Worm (Caenorhabditis elegans): ENCODE results near the gene acl-8.
A peak's percentile ranks its signal among the peaks of the same experiment; 100 is the strongest.

Gene acl-8

ce11 chrV:6487878-6488277, 37.2 kb downstream of the acl-8 start (continued):
- TF ChIP-seq rbr-2 (tag; optimal IDR thresholded peaks at IDR 0.05) (no peak), madf-9 (GFP tag; conservative IDR thresholded peaks at IDR 0.05) (no peak), mxl-3 (GFP tag; optimal IDR thresholded peaks at IDR 0.05) (no peak), nhr-237 (tag; optimal IDR thresholded peaks at IDR 0.05) (no peak), lin-15B (tag; optimal IDR thresholded peaks at IDR 0.05) (peak; percentile 14), unc-62 (GFP tag; optimal IDR thresholded peaks at IDR 0.05 in 1 of 2) (no peak), unc-62 (tag; optimal IDR thresholded peaks at IDR 0.05) (no peak), aly-2 (tag; optimal IDR thresholded peaks at IDR 0.05) (no peak), F49E8.2 (tag; optimal IDR thresholded peaks at IDR 0.05; ENCODE audit: borderline replicate concordance) (no peak), fkh-10 (GFP tag; optimal IDR thresholded peaks at IDR 0.05) (no peak), ceh-28 (tag; optimal IDR thresholded peaks at IDR 0.05) (no peak), vab-7 (GFP tag; IDR thresholded peaks at IDR 0.05) (no peak), nhr-28 (tag; optimal IDR thresholded peaks at IDR 0.05) (no peak), arid-1 (GFP tag; conservative IDR thresholded peaks at IDR 0.05) (no peak), mxl-2 (GFP tag; conservative IDR thresholded peaks at IDR 0.05) (no peak), nhr-10 (tag; optimal IDR thresholded peaks at IDR 0.05) (peak; percentile 9), tag-97 (GFP tag; IDR thresholded peaks at IDR 0.05) (no peak), mdt-29 (GFP tag; IDR thresholded peaks at IDR 0.05) (no peak), dmd-8 (GFP tag; IDR thresholded peaks at IDR 0.05) (no peak), ama-1 (optimal IDR thresholded peaks at IDR 0.05) (no peak), nhr-41 (GFP tag; IDR thresholded peaks at IDR 0.05) (no peak), dpl-1 (GFP tag; optimal IDR thresholded peaks at IDR 0.05) (no peak), T26A8.4 (GFP tag; IDR thresholded peaks at IDR 0.05) (no peak), attf-4 (tag; optimal IDR thresholded peaks at IDR 0.05) (no peak), ZK546.5 (tag; optimal IDR thresholded peaks at IDR 0.05) (no peak), ztf-11 (tag; optimal IDR thresholded peaks at IDR 0.05) (no peak), lir-3 (tag; optimal IDR thresholded peaks at IDR 0.05) (no peak), ctbp-1 (GFP tag; IDR thresholded peaks at IDR 0.05) (no peak), nhr-11 (tag; optimal IDR thresholded peaks at IDR 0.05) (no peak), unc-130 (GFP tag; optimal IDR thresholded peaks at IDR 0.05) (no peak), F44E2.7 (GFP tag; IDR thresholded peaks at IDR 0.05) (no peak), mep-1 (tag; optimal IDR thresholded peaks at IDR 0.05) (peak; percentile 31), tra-1 (GFP tag; IDR thresholded peaks at IDR 0.05) (peak; percentile 53; the same call in 1 of the 2 replicates), ZK337.2 (GFP tag; IDR thresholded peaks at IDR 0.05) (no peak), lin-1 (GFP tag; IDR thresholded peaks at IDR 0.05) (peak; percentile 30; the same call in 1 of the 2 replicates), zip-2 (tag; optimal IDR thresholded peaks at IDR 0.05) (no peak), duxl-1 (tag; optimal IDR thresholded peaks at IDR 0.05; ENCODE audit: poor library complexity) (no peak), ceh-20 (GFP tag; IDR thresholded peaks at IDR 0.05) (no peak), pha-4 (GFP tag; IDR thresholded peaks at IDR 0.05) (peak; percentile 40; the same call in 1 of the 2 replicates), pha-4 (tag; optimal IDR thresholded peaks at IDR 0.05) (no peak), lim-7 (GFP tag; IDR thresholded peaks at IDR 0.05) (no peak; the same call in 1 of the 2 replicates), zfp-3 (GFP tag; conservative IDR thresholded peaks at IDR 0.05) (peak; percentile 77), ces-1 (GFP tag; optimal IDR thresholded peaks at IDR 0.05) (no peak), hlh-30 (tag; optimal IDR thresholded peaks at IDR 0.05; ENCODE audit: insufficient read depth) (no peak), lsy-2 (tag; optimal IDR thresholded peaks at IDR 0.05) (peak in 1 of 2 experiments; percentile 8), zfp-2 (tag; optimal IDR thresholded peaks at IDR 0.05) (no peak), nhr-111 (GFP tag; optimal IDR thresholded peaks at IDR 0.05) (no peak), nhr-25 (tag; optimal IDR thresholded peaks at IDR 0.05; ENCODE audit: borderline replicate concordance, insufficient read depth) (no peak), dmd-9 (GFP tag; IDR thresholded peaks at IDR 0.05) (no peak), pqm-1 (tag; optimal IDR thresholded peaks at IDR 0.05) (no peak), unc-39 (tag; optimal IDR thresholded peaks at IDR 0.05) (no peak), nhr-42 (GFP tag; IDR thresholded peaks at IDR 0.05) (no peak), lin-39 (tag; optimal IDR thresholded peaks at IDR 0.05) (no peak)
